Worm (Caenorhabditis elegans): Measurements from ENCODE around the gene dim-1.

The dim-1 gene

DNA sequence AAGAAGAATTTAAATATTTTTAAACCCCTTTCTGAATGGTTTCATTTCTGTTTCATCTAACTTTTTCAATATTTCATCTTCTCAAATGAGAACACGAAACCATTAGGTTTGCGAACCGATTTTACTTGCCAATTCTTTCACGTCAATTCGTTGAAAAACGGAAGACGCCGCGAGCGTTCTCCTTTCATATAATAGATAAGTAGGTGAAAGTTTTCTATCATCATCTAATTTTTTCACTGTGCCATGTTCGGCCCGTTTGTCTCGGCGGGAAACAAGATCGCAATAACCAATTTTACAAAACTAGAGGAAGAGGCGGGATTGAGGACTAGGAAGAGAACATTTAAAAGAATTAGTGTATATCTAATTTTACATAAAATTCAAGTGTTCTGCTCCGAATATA lies 12.9 kb downstream of the dim-1 start, which contains the start of gene C18A11.4:
Gene C18A11.4, plus strand, starts transcription at position 367 of the 400 bp plus-strand sequence.
- TF ChIP-seq F13C5.2 (tag; optimal IDR thresholded peaks at IDR 0.05): no peak
- TF ChIP-seq scrt-1 (GFP tag; IDR thresholded peaks at IDR 0.05): no peak
- no peak for TF ChIP-seq aly-1 (tag; optimal IDR thresholded peaks at IDR 0.05)
- no peak for TF ChIP-seq tbx-37 (GFP tag; conservative IDR thresholded peaks at IDR 0.05)
- no peak for TF ChIP-seq B0310.2 (tag; optimal IDR thresholded peaks at IDR 0.05)
- TF ChIP-seq hnd-1 (tag; optimal IDR thresholded peaks at IDR 0.05): no peak
- no peak for TF ChIP-seq ama-1 (optimal IDR thresholded peaks at IDR 0.05)
- TF ChIP-seq ceh-36 (tag; optimal IDR thresholded peaks at IDR 0.05): no peak
- no peak for TF ChIP-seq tbx-11 (GFP tag; IDR thresholded peaks at IDR 0.05)
- TF ChIP-seq pes-1 (GFP tag; IDR thresholded peaks at IDR 0.05): no peak

DNA sequence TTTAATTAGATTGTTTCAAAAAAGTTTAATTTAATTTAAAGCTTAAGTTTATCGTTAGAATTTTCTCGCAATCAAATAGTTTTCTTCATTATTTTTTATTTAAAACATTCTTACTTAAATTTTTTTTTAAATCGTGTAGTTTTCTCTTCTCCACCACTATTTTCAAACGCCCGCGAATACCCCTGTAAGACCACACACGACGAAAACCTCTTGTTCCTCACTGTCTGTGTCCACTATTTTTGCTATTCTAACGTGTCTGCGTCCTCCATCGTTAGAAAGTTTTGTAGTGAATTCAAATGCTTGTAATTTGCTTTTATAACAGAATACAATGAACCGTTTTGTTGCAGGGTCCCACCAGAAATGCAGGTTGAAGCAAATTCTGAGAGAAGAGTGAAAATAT lies 17.1 kb downstream of the dim-1 start, which contains the start of gene xol-1:
Gene xol-1, plus strand, starts transcription at position 347 of the 400 bp plus-strand sequence.
- TF ChIP-seq scrt-1 (GFP tag; IDR thresholded peaks at IDR 0.05): no peak
- TF ChIP-seq tbx-11 (GFP tag; IDR thresholded peaks at IDR 0.05): no peak
- no peak for TF ChIP-seq tra-4 (tag; optimal IDR thresholded peaks at IDR 0.05)
- TF ChIP-seq B0310.2 (tag; optimal IDR thresholded peaks at IDR 0.05): no peak
- TF ChIP-seq hmg-4 (GFP tag; optimal IDR thresholded peaks at IDR 0.05): no peak
- no peak for TF ChIP-seq F13C5.2 (tag; optimal IDR thresholded peaks at IDR 0.05)
- TF ChIP-seq tbx-37 (GFP tag; conservative IDR thresholded peaks at IDR 0.05): no peak
- TF ChIP-seq sea-1 (GFP tag; conservative IDR thresholded peaks at IDR 0.05): no peak
- TF ChIP-seq ceh-36 (tag; optimal IDR thresholded peaks at IDR 0.05): no peak
- no peak for TF ChIP-seq pes-1 (GFP tag; IDR thresholded peaks at IDR 0.05)
- TF ChIP-seq flt-1 (GFP tag; IDR thresholded peaks at IDR 0.05): no peak
- TF ChIP-seq ama-1 (optimal IDR thresholded peaks at IDR 0.05): no peak
- no peak for TF ChIP-seq aly-1 (tag; optimal IDR thresholded peaks at IDR 0.05)
- TF ChIP-seq hnd-1 (tag; optimal IDR thresholded peaks at IDR 0.05): no peak
- no peak for TF ChIP-seq hmbx-1 (tag; optimal IDR thresholded peaks at IDR 0.05)
- no peak for TF ChIP-seq ets-7 (tag; optimal IDR thresholded peaks at IDR 0.05)

ce11 chrX:8037365-8037764 lies 20.7 kb downstream of the dim-1 start:
- TF ChIP-seq tra-4 (tag; optimal IDR thresholded peaks at IDR 0.05): no peak
- no peak for TF ChIP-seq ama-1 (optimal IDR thresholded peaks at IDR 0.05)
- no peak for TF ChIP-seq scrt-1 (GFP tag; IDR thresholded peaks at IDR 0.05)
- TF ChIP-seq hmbx-1 (tag; optimal IDR thresholded peaks at IDR 0.05): no peak
- no peak for TF ChIP-seq hmg-4 (GFP tag; optimal IDR thresholded peaks at IDR 0.05)
- no peak for TF ChIP-seq aly-1 (tag; optimal IDR thresholded peaks at IDR 0.05)
- TF ChIP-seq F13C5.2 (tag; optimal IDR thresholded peaks at IDR 0.05): no peak
- TF ChIP-seq ets-7 (tag; optimal IDR thresholded peaks at IDR 0.05): no peak
- TF ChIP-seq tbx-11 (GFP tag; IDR thresholded peaks at IDR 0.05): no peak

ce11 chrX:8036219-8036883 lies 21.7 kb downstream of the dim-1 start:
- TF ChIP-seq tbx-11 (GFP tag; IDR thresholded peaks at IDR 0.05) (peak; percentile 67), hmbx-1 (tag; optimal IDR thresholded peaks at IDR 0.05) (no peak), sea-1 (GFP tag; conservative IDR thresholded peaks at IDR 0.05) (peak; percentile 73), aly-1 (tag; optimal IDR thresholded peaks at IDR 0.05) (peak; percentile 84), hnd-1 (tag; optimal IDR thresholded peaks at IDR 0.05) (peak; percentile 22), hmg-4 (GFP tag; optimal IDR thresholded peaks at IDR 0.05) (peak; percentile 78), flt-1 (GFP tag; IDR thresholded peaks at IDR 0.05) (peak; percentile 79), B0310.2 (tag; optimal IDR thresholded peaks at IDR 0.05) (peak; percentile 40), tra-4 (tag; optimal IDR thresholded peaks at IDR 0.05) (no peak), tbx-37 (GFP tag; conservative IDR thresholded peaks at IDR 0.05) (no peak), F13C5.2 (tag; optimal IDR thresholded peaks at IDR 0.05) (peak; percentile 81), scrt-1 (GFP tag; IDR thresholded peaks at IDR 0.05) (peak; percentile 54; the same call in 1 of the 2 replicates), ceh-36 (tag; optimal IDR thresholded peaks at IDR 0.05) (peak; percentile 52), pes-1 (GFP tag; IDR thresholded peaks at IDR 0.05) (peak; percentile 82), ama-1 (optimal IDR thresholded peaks at IDR 0.05) (no peak), ets-7 (tag; optimal IDR thresholded peaks at IDR 0.05) (no peak), ceh-13 (GFP tag; optimal IDR thresholded peaks at IDR 0.05) (peak; percentile 48)

DNA sequence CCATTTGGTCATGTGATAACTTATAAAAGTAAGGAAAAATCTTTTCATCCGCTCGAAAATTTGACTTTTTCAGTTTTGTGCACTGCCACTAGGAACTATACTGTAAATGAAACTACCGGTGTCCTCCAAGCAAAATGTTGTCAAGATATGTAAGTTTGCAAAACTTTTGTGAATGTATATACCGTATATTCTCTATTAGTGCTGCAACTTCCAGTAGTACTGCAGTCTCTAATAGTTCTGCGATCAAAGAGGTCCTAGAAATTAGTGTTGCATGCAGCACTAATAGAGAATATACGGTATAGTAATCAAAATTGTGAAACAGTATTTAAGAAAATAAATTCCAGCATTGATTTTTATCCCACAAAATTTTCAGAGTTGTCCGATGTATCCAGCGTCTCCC lies 28.0 kb downstream of the dim-1 start:
- TF ChIP-seq hmbx-1 (tag; optimal IDR thresholded peaks at IDR 0.05) (no peak), ama-1 (optimal IDR thresholded peaks at IDR 0.05) (no peak), tra-4 (tag; optimal IDR thresholded peaks at IDR 0.05) (no peak), tbx-37 (GFP tag; conservative IDR thresholded peaks at IDR 0.05) (no peak)

- TF ChIP-seq ets-7 (tag; optimal IDR thresholded peaks at IDR 0.05) (no peak), hmg-4 (GFP tag; optimal IDR thresholded peaks at IDR 0.05) (peak; percentile 28), F13C5.2 (tag; optimal IDR thresholded peaks at IDR 0.05) (peak; percentile 61)
These were observed 28.9 kb downstream of the dim-1 start, which contains the start of gene C34D10.1 for ce11 chrX:8029080-8029479. Gene C34D10.1 (plus strand): TSS chrX:8029479.

- TF ChIP-seq aly-1 (tag; optimal IDR thresholded peaks at IDR 0.05) (no peak), ceh-13 (GFP tag; optimal IDR thresholded peaks at IDR 0.05) (no peak), tbx-37 (GFP tag; conservative IDR thresholded peaks at IDR 0.05) (no peak), B0310.2 (tag; optimal IDR thresholded peaks at IDR 0.05) (no peak), sea-1 (GFP tag; conservative IDR thresholded peaks at IDR 0.05) (no peak), scrt-1 (GFP tag; IDR thresholded peaks at IDR 0.05) (no peak), tra-4 (tag; optimal IDR thresholded peaks at IDR 0.05) (no peak), hnd-1 (tag; optimal IDR thresholded peaks at IDR 0.05) (no peak), flt-1 (GFP tag; IDR thresholded peaks at IDR 0.05) (no peak), ets-7 (tag; optimal IDR thresholded peaks at IDR 0.05) (no peak), hmbx-1 (tag; optimal IDR thresholded peaks at IDR 0.05) (no peak), hmg-4 (GFP tag; optimal IDR thresholded peaks at IDR 0.05) (no peak), pes-1 (GFP tag; IDR thresholded peaks at IDR 0.05) (no peak), tbx-11 (GFP tag; IDR thresholded peaks at IDR 0.05) (no peak), ama-1 (optimal IDR thresholded peaks at IDR 0.05) (no peak), F13C5.2 (tag; optimal IDR thresholded peaks at IDR 0.05) (no peak), ceh-36 (tag; optimal IDR thresholded peaks at IDR 0.05) (no peak)
These were observed 30.5 kb downstream of the dim-1 start for ce11 chrX:8027509-8027908.

Data from whole organism, early embryonic.